Fruit fly (Drosophila melanogaster) whole organism, embryonic: Measurements from ENCODE around the gene Gs2.

Experiments used
- Atf-2 ChIP-seq: fragments of 200-800 bp; sonication (Bioruptor generic); optimal IDR thresholded peaks from 2 replicates; lab custom pipeline; 2016; ENCODE audit warnings: missing biosample characterization, missing genetic modification characterization
- B-H2 ChIP-seq: fragments of 200-800 bp; sonication (Bioruptor generic); optimal IDR thresholded peaks from 2 replicates; lab custom pipeline; 2018; ENCODE audit warnings: missing biosample characterization, mild to moderate bottlenecking, missing genetic modification characterization
- Bgb ChIP-seq: fragments of 200-800 bp; sonication (Bioruptor generic); IDR thresholded peaks from 2 replicates; pipeline ENCODE4 v1.3.6; 2022; ENCODE audit warnings: missing biosample characterization, missing genetic modification characterization; ENCODE audit not compliant: partially characterized antibody
- BtbVII ChIP-seq: fragments of 200-800 bp; sonication (Bioruptor generic); optimal IDR thresholded peaks from 3 replicates; lab custom pipeline; 2017; ENCODE audit warnings: missing biosample characterization, mild to moderate bottlenecking, missing genetic modification characterization
- Bteb2 ChIP-seq: fragments of 200-800 bp; sonication (Bioruptor generic); optimal IDR thresholded peaks from 2 replicates; lab custom pipeline; 2016; ENCODE audit warnings: missing biosample characterization, missing genetic modification characterization
- CG1024 ChIP-seq: fragments of 200-800 bp; sonication (Bioruptor generic); IDR thresholded peaks from 2 replicates; pipeline ENCODE4 v1.3.6; 2022; ENCODE audit warnings: missing biosample characterization, missing genetic modification characterization
- CG11696 ChIP-seq: fragments of 200-800 bp; sonication (Bioruptor generic); IDR thresholded peaks from 2 replicates; pipeline ENCODE4 v1.3.6; 2022; ENCODE audit warnings: missing biosample characterization, missing genetic modification characterization
- CG12155 ChIP-seq: fragments of 200-800 bp; sonication (Bioruptor generic); optimal IDR thresholded peaks from 3 replicates; lab custom pipeline; 2016; ENCODE audit warnings: missing biosample characterization, missing genetic modification characterization
- CG12236 ChIP-seq: fragments of 200-800 bp; sonication (Bioruptor generic); optimal IDR thresholded peaks from 2 replicates; lab custom pipeline; 2016; ENCODE audit warnings: missing biosample characterization, missing genetic modification characterization
- CG12299 ChIP-seq: fragments of 200-800 bp; sonication (Bioruptor generic); optimal IDR thresholded peaks from 2 replicates; lab custom pipeline; 2018; ENCODE audit warnings: missing biosample characterization, mild to moderate bottlenecking, missing genetic modification characterization
- CG12744 ChIP-seq: fragments of 200-800 bp; sonication (Bioruptor generic); optimal IDR thresholded peaks from 2 replicates; lab custom pipeline; 2016; ENCODE audit warnings: missing biosample characterization, missing genetic modification characterization
- CG12942 ChIP-seq: fragments of 200-800 bp; sonication (Bioruptor generic); optimal IDR thresholded peaks from 3 replicates; lab custom pipeline; 2016; ENCODE audit warnings: missing biosample characterization, missing genetic modification characterization
- CG16863 ChIP-seq: fragments of 200-800 bp; sonication (Bioruptor generic); optimal IDR thresholded peaks from 3 replicates; lab custom pipeline; 2016; ENCODE audit warnings: missing biosample characterization, missing genetic modification characterization
- CG17385 ChIP-seq: fragments of 200-800 bp; sonication (Bioruptor generic); optimal IDR thresholded peaks from 3 replicates; lab custom pipeline; 2018; ENCODE audit warnings: missing biosample characterization, mild to moderate bottlenecking, missing genetic modification characterization
- CG18599 ChIP-seq: fragments of 200-800 bp; sonication (Bioruptor generic); optimal IDR thresholded peaks from 3 replicates; lab custom pipeline; 2017; ENCODE audit warnings: missing biosample characterization, missing genetic modification characterization, mild to moderate bottlenecking, moderate library complexity, missing genetic modification reagents
- CG18764 ChIP-seq: fragments of 200-800 bp; sonication (Bioruptor generic); optimal IDR thresholded peaks from 3 replicates; lab custom pipeline; 2016; ENCODE audit warnings: missing biosample characterization, missing genetic modification characterization
- CG2116 ChIP-seq: fragments of 200-800 bp; sonication (Bioruptor generic); optimal IDR thresholded peaks from 3 replicates; lab custom pipeline; 2018; ENCODE audit warnings: missing biosample characterization, mild to moderate bottlenecking, missing genetic modification characterization
- CG2199 ChIP-seq: fragments of 200-800 bp; sonication (Bioruptor generic); IDR thresholded peaks from 3 replicates; pipeline ENCODE4 v1.3.6; 2022; ENCODE audit warnings: missing biosample characterization, missing genetic modification characterization
- CG31365 ChIP-seq: fragments of 200-800 bp; sonication (Bioruptor generic); optimal IDR thresholded peaks from 2 replicates; lab custom pipeline; 2018; ENCODE audit warnings: missing biosample characterization, mild to moderate bottlenecking, missing genetic modification characterization
- CG3281 ChIP-seq: fragments of 200-800 bp; sonication (Bioruptor generic); optimal IDR thresholded peaks from 3 replicates; lab custom pipeline; 2017; ENCODE audit warnings: missing biosample characterization, mild to moderate bottlenecking, missing genetic modification characterization
- CG3847 ChIP-seq: fragments of 200-800 bp; sonication (Bioruptor generic); IDR thresholded peaks from 2 replicates; pipeline ENCODE4 v1.3.6; 2022; ENCODE audit warnings: missing biosample characterization, missing genetic modification characterization
- CG4328 ChIP-seq: fragments of 200-800 bp; sonication (Bioruptor generic); optimal IDR thresholded peaks from 3 replicates; lab custom pipeline; 2017; ENCODE audit warnings: missing biosample characterization, missing genetic modification reagents, missing genetic modification characterization
- CG5245 ChIP-seq: fragments of 200-800 bp; sonication (Bioruptor generic); optimal IDR thresholded peaks from 3 replicates; lab custom pipeline; 2016; ENCODE audit warnings: missing biosample characterization, missing genetic modification characterization
- CG5953 ChIP-seq: fragments of 200-800 bp; sonication (Bioruptor generic); IDR thresholded peaks from 2 replicates; pipeline ENCODE4 v1.3.6; 2022; ENCODE audit warnings: missing biosample characterization, missing genetic modification characterization
- CG8281 ChIP-seq: fragments of 200-800 bp; sonication (Bioruptor generic); optimal IDR thresholded peaks from 2 replicates; lab custom pipeline; 2018; ENCODE audit warnings: missing biosample characterization, mild to moderate bottlenecking, missing genetic modification characterization, moderate library complexity
- Elba2 ChIP-seq: fragments of 200-800 bp; sonication (Bioruptor generic); optimal IDR thresholded peaks from 3 replicates; lab custom pipeline; 2016; ENCODE audit warnings: missing biosample characterization, missing genetic modification characterization
- Hmx ChIP-seq: fragments of 200-800 bp; sonication (Bioruptor generic); optimal IDR thresholded peaks from 2 replicates; lab custom pipeline; 2016; ENCODE audit warnings: missing biosample characterization, missing genetic modification characterization
- Ptx1 ChIP-seq: fragments of 200-800 bp; sonication (Bioruptor generic); IDR thresholded peaks from 2 replicates; pipeline ENCODE4 v1.3.6; 2022; ENCODE audit warnings: missing biosample characterization, missing genetic modification characterization
- ap ChIP-seq: fragments of 200-800 bp; sonication (Bioruptor generic); IDR thresholded peaks from 2 replicates; pipeline ENCODE4 v1.3.6; 2022; ENCODE audit warnings: missing biosample characterization, missing genetic modification characterization
- cato ChIP-seq: fragments of 200-800 bp; sonication (Bioruptor generic); optimal IDR thresholded peaks from 2 replicates; lab custom pipeline; 2016; ENCODE audit warnings: missing biosample characterization, missing genetic modification characterization, borderline replicate concordance
- dmrt99B ChIP-seq: fragments of 200-800 bp; sonication (Bioruptor generic); optimal IDR thresholded peaks from 2 replicates; lab custom pipeline; 2018; ENCODE audit warnings: missing biosample characterization, mild to moderate bottlenecking, missing genetic modification characterization, moderate library complexity
- dysf ChIP-seq: fragments of 200-800 bp; sonication (Bioruptor generic); IDR thresholded peaks from 3 replicates; pipeline ENCODE4 v1.3.6; 2022; ENCODE audit warnings: missing biosample characterization, missing genetic modification characterization
- ems ChIP-seq: fragments of 200-800 bp; sonication (Bioruptor generic); optimal IDR thresholded peaks from 3 replicates; lab custom pipeline; 2016; ENCODE audit warnings: missing biosample characterization, missing genetic modification characterization
- ftz-f1 ChIP-seq: fragments of 200-800 bp; sonication (Bioruptor generic); optimal IDR thresholded peaks from 2 replicates; lab custom pipeline; 2016; ENCODE audit warnings: missing biosample characterization, missing genetic modification characterization
- grn ChIP-seq: fragments of 200-800 bp; sonication (Bioruptor generic); optimal IDR thresholded peaks from 3 replicates; lab custom pipeline; 2017; ENCODE audit warnings: missing biosample characterization, missing genetic modification characterization
- gsb ChIP-seq: fragments of 200-800 bp; sonication (Bioruptor generic); IDR thresholded peaks from 2 replicates; pipeline ENCODE4 v1.3.6; 2022; ENCODE audit warnings: missing biosample characterization, missing genetic modification characterization
- kay ChIP-seq: fragments of 200-800 bp; sonication (Bioruptor generic); optimal IDR thresholded peaks from 2 replicates; lab custom pipeline; 2016; ENCODE audit warnings: missing biosample characterization, missing genetic modification characterization
- lola ChIP-seq, 3 experiments: fragments of >200 bp in 2 of 3; fragments of 200-800 bp in 1 of 3; sonication (Bioruptor generic) in 1 of 3; optimal IDR thresholded peaks; 2 replicates each; lab custom pipeline; 2017 to 2019; ENCODE audit warnings: missing biosample characterization in 3 of 3, missing genetic modification characterization in 3 of 3, mild to moderate bottlenecking in 1 of 3, moderate library complexity in 1 of 3
- lov ChIP-seq, 2 experiments: fragments of 200-800 bp in 1 of 2; fragments of >200 bp in 1 of 2; sonication (Bioruptor generic) in 1 of 2; IDR thresholded peaks in 1 of 2; optimal IDR thresholded peaks in 1 of 2; 2 replicates in 1 of 2; 3 replicates in 1 of 2; pipeline versions ENCODE4 v1.3.6 to Lab custom; 2017 to 2022; ENCODE audit warnings: missing biosample characterization in 1 of 2, missing genetic modification characterization in 1 of 2
- maf-S ChIP-seq: fragments of 200-800 bp; sonication (Bioruptor generic); optimal IDR thresholded peaks from 2 replicates; lab custom pipeline; 2016; ENCODE audit warnings: missing biosample characterization, missing genetic modification characterization
- nerfin-1 ChIP-seq: fragments of 200-800 bp; sonication (Bioruptor generic); optimal IDR thresholded peaks from 3 replicates; lab custom pipeline; 2019; ENCODE audit warnings: missing biosample characterization, mild to moderate bottlenecking, missing genetic modification characterization, moderate library complexity
- peb ChIP-seq: fragments of 200-800 bp; sonication (Bioruptor generic); IDR thresholded peaks from 2 replicates; pipeline ENCODE4 v1.3.6; 2022; ENCODE audit warnings: missing biosample characterization, missing genetic modification characterization
- pnt ChIP-seq: fragments of 200-800 bp; sonication (Bioruptor generic); optimal IDR thresholded peaks from 3 replicates; lab custom pipeline; 2016; ENCODE audit warnings: missing biosample characterization, missing genetic modification characterization
- ssp ChIP-seq: fragments of 200-800 bp; sonication (Bioruptor generic); IDR thresholded peaks from 2 replicates; pipeline ENCODE4 v1.3.6; 2022; ENCODE audit warnings: missing biosample characterization, missing genetic modification characterization
- sug ChIP-seq: fragments of 200-800 bp; optimal IDR thresholded peaks from 2 replicates; lab custom pipeline; 2019; ENCODE audit warnings: missing biosample characterization, mild to moderate bottlenecking, missing genetic modification characterization, moderate library complexity
- tap ChIP-seq: fragments of 200-800 bp; optimal IDR thresholded peaks from 3 replicates; lab custom pipeline; 2019; ENCODE audit warnings: missing biosample characterization, mild to moderate bottlenecking, missing genetic modification characterization, moderate library complexity
- usp ChIP-seq: fragments of >200 bp; optimal IDR thresholded peaks from 2 replicates; lab custom pipeline; 2017; ENCODE audit warnings: missing biosample characterization, missing genetic modification characterization
- vnd ChIP-seq: fragments of 200-800 bp; sonication (Bioruptor generic); IDR thresholded peaks from 3 replicates; pipeline ENCODE4 v1.3.6; 2022; ENCODE audit warnings: missing biosample characterization, missing genetic modification characterization; ENCODE audit not compliant: partially characterized antibody
- wdn ChIP-seq: fragments of 200-800 bp; sonication (Bioruptor generic); IDR thresholded peaks from 2 replicates; pipeline ENCODE4 v1.3.6; 2022; ENCODE audit warnings: missing biosample characterization, missing genetic modification characterization

Gs2 gene

dm6 chrX:11390625-11391363 lies 31.8 kb upstream of the Gs2 start (continued):
- TF ChIP-seq wdn (peak; percentile 80), CG12744 (GFP tag; lab: Kevin White, UChicago) (peak; percentile 67), CG3847 (GFP tag; lab: Robert Waterston, UW) (peak; percentile 79), peb (GFP tag; lab: Robert Waterston, UW) (peak; percentile 63), ssp (GFP tag; lab: Robert Waterston, UW) (peak; percentile 70), CG12942 (peak; percentile 64), gsb (GFP tag; lab: Robert Waterston, UW) (peak; percentile 64), Atf-2 (GFP tag; lab: Kevin White, UChicago) (peak; percentile 37), CG3281 (GFP tag; lab: Kevin White, UChicago) (peak; percentile 83), CG31365 (tag; lab: Kevin White, UChicago) (peak; percentile 24), sug (tag; lab: Kevin White, UChicago) (peak; percentile 58), nerfin-1 (tag; lab: Kevin White, UChicago) (peak; percentile 46), dmrt99B (tag; lab: Kevin White, UChicago) (peak; percentile 80), maf-S (peak; percentile 63), BtbVII (GFP tag; lab: Kevin White, UChicago) (peak; percentile 52), pnt (GFP tag; lab: Kevin White, UChicago) (peak; percentile 77), usp (no peak), CG17385 (peak; percentile 51), Bteb2 (GFP tag; lab: Kevin White, UChicago) (peak; percentile 62), tap (tag; lab: Kevin White, UChicago) (peak; percentile 49), CG5245 (GFP tag; lab: Kevin White, UChicago) (peak; percentile 67), CG11696 (GFP tag; lab: Robert Waterston, UW) (peak; percentile 79), grn (no peak), vnd (no peak), ems (GFP tag; lab: Kevin White, UChicago) (peak; percentile 39), Elba2 (GFP tag; lab: Kevin White, UChicago) (no peak), CG18599 (GFP tag; lab: Kevin White, UChicago) (peak; percentile 84), CG12299 (tag; lab: Kevin White, UChicago) (no peak), dysf (GFP tag; lab: Robert Waterston, UW) (peak; percentile 90), CG2116 (GFP tag; lab: Kevin White, UChicago) (no peak), Hmx (GFP tag; lab: Kevin White, UChicago) (peak; percentile 39), CG8281 (tag; lab: Kevin White, UChicago) (peak; percentile 46), Bgb (GFP tag; lab: Robert Waterston, UW) (no peak), CG16863 (peak; percentile 72), CG4328 (GFP tag; lab: Kevin White, UChicago) (peak; percentile 48), lov (optimal IDR thresholded peaks at IDR 0.05; lab: Kevin White, UChicago) (no peak), lov (GFP tag; IDR thresholded peaks at IDR 0.05; lab: Robert Waterston, UW) (0 out of 3 replicates have a peak, but pooled peaks have one; percentile 63), CG1024 (GFP tag; lab: Robert Waterston, UW) (peak; percentile 65), Ptx1 (GFP tag; lab: Robert Waterston, UW) (peak; percentile 87), CG12155 (GFP tag; lab: Kevin White, UChicago) (peak; percentile 74), CG12236 (GFP tag; lab: Kevin White, UChicago) (peak; percentile 35), kay (peak; percentile 41), lola (GFP tag; optimal IDR thresholded peaks at IDR 0.05; lab: Kevin White, UChicago) (peak in 1 of 3 experiments; percentile 60), CG2199 (GFP tag; lab: Robert Waterston, UW) (peak; percentile 77; the same call in 2 of the 3 replicates), CG5953 (peak; percentile 84), cato (GFP tag; lab: Kevin White, UChicago) (peak; percentile 44), CG18764 (GFP tag; lab: Kevin White, UChicago) (peak; percentile 57), ftz-f1 (GFP tag; lab: Kevin White, UChicago) (no peak), B-H2 (GFP tag; lab: Kevin White, UChicago) (no peak), ap (GFP tag; lab: Robert Waterston, UW) (peak; percentile 74)
